Fruit fly (Drosophila melanogaster) whole organism, prepupa: ENCODE results near the gene CG9705.

Experiments
- CG6163 ChIP-seq: fragments of 200-800 bp; sonication (Bioruptor generic); IDR thresholded peaks from 3 replicates; pipeline ENCODE4 v1.3.6; 2022; ENCODE audit warnings: missing biosample characterization, missing genetic modification characterization
- CG6276 ChIP-seq: fragments of 200-800 bp; sonication (Bioruptor generic); optimal IDR thresholded peaks from 2 replicates; lab custom pipeline; 2017; ENCODE audit warnings: missing biosample characterization, mild to moderate bottlenecking, missing genetic modification characterization
- CG8632 ChIP-seq: fragments of 200-800 bp; sonication (Bioruptor generic); optimal IDR thresholded peaks from 3 replicates; lab custom pipeline; 2016; ENCODE audit warnings: missing biosample characterization, missing genetic modification characterization
- Eip75B ChIP-seq: fragments of 200-800 bp; sonication (Bioruptor generic); optimal IDR thresholded peaks from 3 replicates; lab custom pipeline; 2016; ENCODE audit warnings: missing biosample characterization, missing genetic modification characterization
- Gug ChIP-seq: fragments of 200-800 bp; sonication (Bioruptor generic); IDR thresholded peaks from 2 replicates; pipeline ENCODE4 v1.3.6; 2022; ENCODE audit warnings: missing biosample characterization, missing genetic modification characterization
- OdsH ChIP-seq: fragments of 200-800 bp; sonication (Bioruptor generic); optimal IDR thresholded peaks from 3 replicates; lab custom pipeline; 2016; ENCODE audit warnings: missing biosample characterization, missing genetic modification characterization
- achi ChIP-seq: fragments of 200-800 bp; sonication (Bioruptor generic); optimal IDR thresholded peaks from 3 replicates; lab custom pipeline; 2016; ENCODE audit warnings: missing biosample characterization, missing genetic modification characterization
- fd85E ChIP-seq: fragments of 200-800 bp; sonication (Bioruptor generic); optimal IDR thresholded peaks from 3 replicates; lab custom pipeline; 2016; ENCODE audit warnings: missing biosample characterization, missing genetic modification characterization
- fkh ChIP-seq: fragments of 200-800 bp; sonication (Bioruptor generic); optimal IDR thresholded peaks from 3 replicates; lab custom pipeline; 2017; ENCODE audit warnings: missing biosample characterization, mild to moderate bottlenecking, missing genetic modification characterization, moderate library complexity
- vri ChIP-seq: fragments of 200-800 bp; sonication (Bioruptor generic); optimal IDR thresholded peaks from 3 replicates; lab custom pipeline; 2016; ENCODE audit warnings: missing biosample characterization, mild to moderate bottlenecking, missing genetic modification characterization

DNA sequence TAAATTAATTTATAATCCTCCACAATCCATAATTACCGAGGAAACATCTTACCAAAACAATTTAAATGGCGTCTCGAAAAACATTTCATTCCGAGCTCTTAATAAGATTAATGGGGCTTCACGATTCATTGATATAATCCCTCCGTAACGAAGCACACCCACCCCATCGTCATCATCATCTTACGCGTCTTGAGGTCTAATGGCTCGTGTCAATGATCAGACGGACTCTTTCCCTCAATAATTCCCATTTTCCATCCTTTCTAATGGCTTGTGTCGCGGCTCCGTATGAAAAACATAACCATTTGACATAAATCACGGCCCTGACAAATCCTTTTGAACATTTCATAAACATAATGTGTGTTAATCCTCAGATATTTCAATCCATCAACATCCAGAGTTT, 13.0 kb upstream of the CG9705 start:
- TF ChIP-seq OdsH (no peak), vri (GFP tag; lab: Kevin White, UChicago) (no peak), fd85E (no peak), CG6276 (GFP tag; lab: Kevin White, UChicago) (no peak), achi (GFP tag; lab: Kevin White, UChicago) (no peak), Eip75B (GFP tag; lab: Kevin White, UChicago) (no peak), Gug (GFP tag; lab: Robert Waterston, UW) (no peak), CG8632 (GFP tag; lab: Kevin White, UChicago) (no peak), CG6163 (no peak), fkh (GFP tag; lab: Kevin White, UChicago) (no peak)
